Worm (Caenorhabditis elegans) whole organism, late embryonic: Measurements from ENCODE around the gene gars-1.

Experiments used
- ceh-45 ChIP-seq: fragments of 200-800 bp; sonication (Bioruptor generic); IDR thresholded peaks from 2 replicates; pipeline ENCODE4 v1.3.6; 2022; ENCODE audit warnings: missing genetic modification reagents, missing genetic modification characterization, missing compliant biosample characterization
- ceh-9 ChIP-seq: sonication (generic microtip); optimal IDR thresholded peaks from 2 replicates; lab custom pipeline; 2016; ENCODE audit warnings: mild to moderate bottlenecking, missing genetic modification characterization, inconsistent platforms, missing compliant biosample characterization
- nfya-1 ChIP-seq: sonication (generic microtip); optimal IDR thresholded peaks from 2 replicates; lab custom pipeline; 2017; ENCODE audit warnings: missing genetic modification characterization, mild to moderate bottlenecking, missing compliant biosample characterization, antibody characterized with exemption, moderate library complexity
- rnt-1 ChIP-seq: sonication (generic microtip); optimal IDR thresholded peaks from 2 replicates; lab custom pipeline; 2016; ENCODE audit warnings: missing genetic modification characterization, missing compliant biosample characterization

DNA sequence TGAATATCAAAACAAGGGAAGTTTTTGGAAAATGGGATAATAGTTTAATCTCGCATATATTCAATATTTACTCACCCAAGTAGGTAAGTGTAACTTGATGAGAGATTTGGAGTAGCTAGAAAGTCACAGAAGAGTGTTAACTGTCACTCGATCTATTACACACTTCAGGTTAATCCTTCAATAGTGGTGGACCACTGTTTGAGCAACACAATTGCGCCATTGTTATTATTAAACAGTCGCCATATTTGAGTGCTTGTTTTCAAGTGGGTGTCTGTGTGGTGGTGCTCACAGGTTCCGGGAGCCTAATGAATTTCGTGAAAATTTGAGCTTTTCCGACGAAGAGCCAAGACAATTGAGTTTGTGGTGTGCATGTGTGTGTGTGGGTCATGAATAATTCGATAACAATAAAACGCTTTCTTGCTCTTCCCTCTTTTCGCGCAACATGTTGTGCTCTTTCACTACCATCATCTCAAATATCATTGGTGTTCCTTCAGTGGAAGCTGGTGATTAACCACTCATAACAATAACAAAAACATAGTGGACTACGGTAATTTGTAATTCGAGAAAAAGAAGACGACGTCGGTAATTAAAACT is 24.4 kb downstream of the gars-1 start:
- TF ChIP-seq ceh-9 (no peak), ceh-45 (GFP tag; lab: Robert Waterston, UW) (no peak), nfya-1 (no peak), rnt-1 (no peak)
